Worm (Caenorhabditis elegans): ENCODE data around the gene Y72A10A.1.

Gene Y72A10A.1

DNA sequence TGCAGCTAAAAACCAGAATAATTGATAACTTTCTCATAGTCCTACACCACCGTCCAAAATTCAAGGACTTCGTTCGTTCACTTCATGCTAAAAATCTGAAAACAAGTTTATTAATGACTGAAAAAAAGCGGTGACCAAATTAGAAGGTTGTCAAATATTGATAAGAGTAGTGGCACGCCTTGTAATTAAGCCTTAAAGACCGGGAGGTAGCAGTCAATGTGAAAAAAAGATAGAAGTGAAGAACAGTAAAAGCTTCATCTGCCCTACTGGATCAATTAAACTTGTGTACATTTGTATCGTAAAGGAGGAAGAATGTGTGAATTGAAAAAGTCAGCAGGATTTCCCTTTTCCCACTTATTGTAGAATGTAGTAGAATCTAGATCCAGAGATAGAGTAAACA lies 12.3 kb upstream of the Y72A10A.1 start, which contains the start of gene tag-275:
Gene tag-275 (minus strand): TSS at position 101 of the 400 bp plus-strand sequence.
- TF ChIP-seq M03D4.4 (tag; optimal IDR thresholded peaks at IDR 0.05) (no peak), nhr-28 (tag; optimal IDR thresholded peaks at IDR 0.05) (no peak), flh-1 (GFP tag; optimal IDR thresholded peaks at IDR 0.05) (no peak), lin-13 (tag; optimal IDR thresholded peaks at IDR 0.05) (no peak), ceh-39 (tag; optimal IDR thresholded peaks at IDR 0.05) (no peak), unc-62 (GFP tag; optimal IDR thresholded peaks at IDR 0.05) (no peak), ztf-11 (tag; optimal IDR thresholded peaks at IDR 0.05) (no peak), blmp-1 (tag; optimal IDR thresholded peaks at IDR 0.05) (no peak), tbx-8 (GFP tag; optimal IDR thresholded peaks at IDR 0.05) (no peak), nhr-237 (tag; optimal IDR thresholded peaks at IDR 0.05) (no peak), unc-39 (tag; optimal IDR thresholded peaks at IDR 0.05) (no peak), ham-2 (GFP tag; optimal IDR thresholded peaks at IDR 0.05) (no peak), nhr-2 (tag; optimal IDR thresholded peaks at IDR 0.05) (no peak), zip-8 (tag; optimal IDR thresholded peaks at IDR 0.05) (no peak), sptf-1 (tag; optimal IDR thresholded peaks at IDR 0.05) (no peak)

DNA sequence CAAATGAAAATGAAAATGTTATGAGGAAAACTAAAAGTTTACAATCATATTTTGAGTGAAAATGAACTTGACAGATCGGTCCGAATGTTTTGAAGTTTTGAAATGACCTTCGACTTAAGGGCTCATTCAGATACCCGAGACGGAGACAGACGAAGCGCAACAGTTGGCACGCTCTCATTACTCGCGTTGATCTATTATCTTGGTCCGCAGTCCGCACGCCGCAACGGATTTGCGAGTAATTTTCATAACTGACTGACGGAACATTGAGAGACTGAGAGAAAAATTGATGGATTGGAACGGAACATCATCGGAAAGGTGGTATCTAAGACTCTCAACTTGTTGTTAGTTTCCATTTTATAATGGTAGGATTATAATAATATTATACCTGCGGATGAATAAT lies 7.8 kb upstream of the Y72A10A.1 start:
- TF ChIP-seq unc-62 (GFP tag; optimal IDR thresholded peaks at IDR 0.05) (peak; percentile 81), M03D4.4 (tag; optimal IDR thresholded peaks at IDR 0.05) (no peak), unc-120 (tag; optimal IDR thresholded peaks at IDR 0.05; ENCODE audit: poor library complexity, severe bottlenecking) (peak; percentile 45), hlh-1 (tag; optimal IDR thresholded peaks at IDR 0.05) (peak; percentile 94), nhr-237 (tag; optimal IDR thresholded peaks at IDR 0.05) (no peak), mep-1 (tag; optimal IDR thresholded peaks at IDR 0.05) (no peak)

DNA sequence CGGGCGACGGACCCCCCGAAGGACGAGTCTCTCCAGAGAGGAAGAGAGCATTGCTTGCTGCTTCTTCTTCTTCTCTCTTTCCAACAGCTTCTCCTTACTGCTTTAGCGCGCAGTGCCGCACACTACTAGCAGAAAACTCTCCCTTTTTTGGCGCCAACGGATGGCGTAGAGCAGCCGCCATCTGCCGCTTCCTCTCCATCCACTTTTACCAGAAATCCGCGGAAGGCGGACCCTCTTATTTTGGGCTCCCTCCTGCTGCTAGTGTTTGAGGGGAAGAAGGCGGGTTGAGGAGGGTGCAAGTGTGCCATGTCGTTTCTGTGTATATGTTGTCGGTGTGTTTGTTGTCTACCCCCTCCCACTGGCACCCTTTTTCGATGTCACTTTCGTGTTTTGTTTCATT lies 3.7 kb downstream of the Y72A10A.1 start:
- peak; percentile 71 for TF ChIP-seq sptf-1 (tag; optimal IDR thresholded peaks at IDR 0.05)
- TF ChIP-seq unc-39 (tag; optimal IDR thresholded peaks at IDR 0.05) = no peak
- TF ChIP-seq unc-120 (tag; optimal IDR thresholded peaks at IDR 0.05; ENCODE audit: poor library complexity, severe bottlenecking) = peak; percentile 21
- peak; percentile 13 for TF ChIP-seq lin-32 (GFP tag; optimal IDR thresholded peaks at IDR 0.05)
- peak; percentile 42 for TF ChIP-seq cnd-1 (tag; optimal IDR thresholded peaks at IDR 0.05)
- no peak for TF ChIP-seq unc-62 (GFP tag; optimal IDR thresholded peaks at IDR 0.05)
- peak; percentile 47 for TF ChIP-seq ces-1 (GFP tag; optimal IDR thresholded peaks at IDR 0.05)

DNA sequence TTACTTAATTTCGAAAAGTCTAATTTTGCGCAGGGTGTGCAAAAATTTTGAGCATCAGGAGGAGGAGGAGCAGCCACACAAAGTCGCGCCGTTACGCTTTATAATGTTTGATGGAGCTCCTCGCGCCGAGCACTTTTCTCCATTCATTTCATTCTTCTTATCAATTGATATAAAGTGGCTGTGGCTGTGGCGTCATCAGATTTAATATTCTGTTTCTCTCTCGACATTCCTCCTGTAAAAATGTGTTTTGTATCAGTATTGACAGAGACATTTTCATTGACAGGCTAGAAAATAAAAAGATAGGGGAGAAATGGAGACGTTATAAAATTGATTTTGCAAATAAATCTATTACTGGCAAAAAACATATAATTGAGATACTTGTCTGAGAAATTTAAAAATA lies 8.9 kb downstream of the Y72A10A.1 start:
- no peak for TF ChIP-seq nhr-28 (tag; optimal IDR thresholded peaks at IDR 0.05)
- no peak for TF ChIP-seq sem-2 (GFP tag; optimal IDR thresholded peaks at IDR 0.05)
- TF ChIP-seq elt-3 (tag; optimal IDR thresholded peaks at IDR 0.05) = no peak
- no peak for TF ChIP-seq nhr-2 (tag; optimal IDR thresholded peaks at IDR 0.05)
- no peak for TF ChIP-seq hlh-1 (tag; optimal IDR thresholded peaks at IDR 0.05)
- no peak for TF ChIP-seq nhr-76 (tag; optimal IDR thresholded peaks at IDR 0.05)
- TF ChIP-seq mls-2 (tag; optimal IDR thresholded peaks at IDR 0.05) = no peak

DNA sequence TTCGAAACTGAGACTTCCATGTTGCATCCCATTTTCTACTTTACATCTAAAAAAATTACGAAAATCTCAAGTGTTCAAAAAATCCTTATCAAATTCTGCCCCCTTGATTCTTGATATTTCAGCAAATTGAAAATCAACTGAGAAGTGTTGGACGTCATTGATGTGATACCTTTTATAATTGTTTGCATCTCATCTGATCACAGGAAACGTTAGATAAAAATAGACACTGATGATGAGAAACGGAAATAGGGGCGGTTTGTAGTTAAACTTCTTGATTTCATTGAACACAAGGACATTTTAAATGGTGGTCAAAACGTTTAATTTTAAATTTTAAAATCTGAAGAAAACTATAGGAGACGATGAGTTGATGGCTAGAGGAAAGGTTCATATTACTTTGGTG lies 9.4 kb downstream of the Y72A10A.1 start:
- TF ChIP-seq mep-1 (tag; optimal IDR thresholded peaks at IDR 0.05) (no peak), nhr-12 (tag; optimal IDR thresholded peaks at IDR 0.05) (no peak), M03D4.4 (tag; optimal IDR thresholded peaks at IDR 0.05) (no peak), nhr-76 (tag; optimal IDR thresholded peaks at IDR 0.05) (no peak), ceh-83 (GFP tag; optimal IDR thresholded peaks at IDR 0.05) (no peak), mab-5 (tag; optimal IDR thresholded peaks at IDR 0.05) (no peak), nhr-237 (tag; optimal IDR thresholded peaks at IDR 0.05) (no peak), pha-4 (tag; optimal IDR thresholded peaks at IDR 0.05) (no peak), lin-32 (GFP tag; optimal IDR thresholded peaks at IDR 0.05) (no peak), mls-2 (tag; optimal IDR thresholded peaks at IDR 0.05) (no peak), ceh-39 (tag; optimal IDR thresholded peaks at IDR 0.05) (no peak), tbx-8 (GFP tag; optimal IDR thresholded peaks at IDR 0.05) (no peak), ces-1 (GFP tag; optimal IDR thresholded peaks at IDR 0.05) (no peak), cnd-1 (tag; optimal IDR thresholded peaks at IDR 0.05) (no peak)

DNA sequence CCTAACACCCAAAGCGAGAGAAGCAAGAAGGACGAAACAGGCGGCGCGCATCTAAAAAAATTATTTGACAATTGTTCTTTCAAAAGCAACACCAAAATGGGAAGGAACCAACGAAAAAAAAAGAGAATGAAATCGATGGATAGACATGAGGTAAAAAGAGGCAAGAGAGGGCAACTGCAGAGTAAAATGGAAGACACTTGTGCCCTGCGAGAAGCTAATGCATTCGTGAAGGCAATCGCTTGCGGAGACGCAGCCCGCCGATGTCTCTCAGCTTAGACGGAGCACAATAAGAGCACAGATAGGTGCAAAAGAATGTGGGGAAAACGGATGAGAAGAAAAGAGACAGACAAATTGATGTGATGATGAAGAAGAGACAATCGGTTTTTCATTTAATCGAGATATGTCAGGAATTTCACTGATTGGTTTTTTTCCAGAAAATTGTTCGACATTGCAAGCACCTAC lies 9.9 kb downstream of the Y72A10A.1 start, which contains the start of gene C15H9.9:
Gene C15H9.9 (minus strand): TSS at position 51 of the 462 bp plus-strand sequence.
- TF ChIP-seq unc-120 (tag; optimal IDR thresholded peaks at IDR 0.05; ENCODE audit: poor library complexity, severe bottlenecking) (peak; percentile 77), hlh-1 (tag; optimal IDR thresholded peaks at IDR 0.05) (peak; percentile 36), ces-1 (GFP tag; optimal IDR thresholded peaks at IDR 0.05) (peak; percentile 75), mls-2 (tag; optimal IDR thresholded peaks at IDR 0.05) (no peak), unc-62 (GFP tag; optimal IDR thresholded peaks at IDR 0.05) (peak; percentile 54), unc-39 (tag; optimal IDR thresholded peaks at IDR 0.05) (no peak), sptf-1 (tag; optimal IDR thresholded peaks at IDR 0.05) (no peak)
